Fruit fly (Drosophila melanogaster) whole organism, pupa: ENCODE measurements around the gene CG32795.

Experiments
- CG8301 ChIP-seq: fragments of 200-800 bp; sonication (Bioruptor generic); optimal IDR thresholded peaks from 2 replicates; lab custom pipeline; 2018; ENCODE audit warnings: missing biosample characterization, mild to moderate bottlenecking, missing genetic modification characterization
- D1 ChIP-seq: fragments of 200-800 bp; sonication (Bioruptor generic); optimal IDR thresholded peaks from 2 replicates; lab custom pipeline; 2018; ENCODE audit warnings: missing biosample characterization, mild to moderate bottlenecking, missing genetic modification characterization, moderate library complexity
- Ets98B ChIP-seq: fragments of 200-800 bp; sonication (Bioruptor generic); IDR thresholded peaks from 2 replicates; pipeline ENCODE4 v1.3.6; 2022; ENCODE audit warnings: missing biosample characterization, missing genetic modification characterization
- Pif1A ChIP-seq: fragments of 200-800 bp; sonication (Bioruptor generic); optimal IDR thresholded peaks from 3 replicates; lab custom pipeline; 2016; ENCODE audit warnings: missing biosample characterization, missing genetic modification characterization
- Pif1B ChIP-seq: fragments of 200-800 bp; sonication (Bioruptor generic); optimal IDR thresholded peaks from 3 replicates; lab custom pipeline; 2016; ENCODE audit warnings: missing biosample characterization, missing genetic modification characterization
- fd96Ca ChIP-seq: fragments of 200-800 bp; sonication (Bioruptor generic); IDR thresholded peaks from 3 replicates; pipeline ENCODE4 v1.3.6; 2022; ENCODE audit warnings: missing biosample characterization, missing genetic modification characterization

DNA sequence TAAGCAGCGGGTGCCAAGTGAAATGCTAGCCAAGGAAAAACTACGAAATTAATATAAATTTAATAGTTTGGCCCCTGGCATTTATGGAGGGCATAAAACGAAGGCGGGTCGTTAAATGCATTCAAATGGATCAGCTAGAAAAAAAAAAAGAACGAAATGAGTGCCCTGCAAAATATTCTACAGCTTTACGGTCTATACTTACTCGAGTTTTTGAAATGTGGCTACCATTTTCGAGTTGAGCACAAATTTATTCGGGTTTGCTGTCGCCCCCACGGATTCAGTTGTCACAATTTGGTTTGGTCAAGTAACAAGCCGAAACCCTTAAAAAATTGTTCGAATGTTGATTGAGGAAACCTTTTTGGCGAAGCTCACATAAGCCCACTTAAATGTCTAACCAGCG, 19.2 kb upstream of the CG32795 start, which contains the start of gene CG12498:
- TF ChIP-seq Ets98B (GFP tag; lab: Robert Waterston, UW) (no peak), CG8301 (no peak), Pif1A (GFP tag; lab: Kevin White, UChicago) (no peak), D1 (tag; lab: Kevin White, UChicago) (no peak), Pif1B (GFP tag; lab: Kevin White, UChicago) (no peak), fd96Ca (GFP tag; lab: Robert Waterston, UW) (no peak)
